Worm (Caenorhabditis elegans): ENCODE measurements around the gene C46G7.1.

- no peak for TF ChIP-seq nhr-237 (tag; optimal IDR thresholded peaks at IDR 0.05)
- TF ChIP-seq ztf-11 (tag; optimal IDR thresholded peaks at IDR 0.05), result no peak
- TF ChIP-seq pqm-1 (tag; optimal IDR thresholded peaks at IDR 0.05), result no peak
- no peak for TF ChIP-seq R02D3.7 (tag; optimal IDR thresholded peaks at IDR 0.05)
- no peak for TF ChIP-seq mdl-1 (tag; optimal IDR thresholded peaks at IDR 0.05)
- no peak for TF ChIP-seq nhr-25 (tag; optimal IDR thresholded peaks at IDR 0.05; ENCODE audit: borderline replicate concordance, insufficient read depth)
- no peak for TF ChIP-seq dmd-8 (GFP tag; IDR thresholded peaks at IDR 0.05)
- TF ChIP-seq aly-2 (tag; optimal IDR thresholded peaks at IDR 0.05), result no peak
Observed at ce11 chrIV:6013853-6014252, 4.0 kb upstream of the C46G7.1 start.
